Fruit fly (Drosophila melanogaster) Kc167 (cell line): ENCODE measurements around the gene nuf.

Experiments
- Myc ChIP-seq: fragments of >200 bp; optimal IDR thresholded peaks from 2 replicates; lab custom pipeline; 2017; ENCODE audit warnings: missing external identifiers
- Sin3A ChIP-seq: fragments of >200 bp; optimal IDR thresholded peaks from 2 replicates; lab custom pipeline; 2018; ENCODE audit warnings: missing external identifiers
- h ChIP-seq: fragments of >200 bp; optimal IDR thresholded peaks from 3 replicates; lab custom pipeline; 2018; ENCODE audit warnings: missing external identifiers
- insv ChIP-seq: fragments of >200 bp; optimal IDR thresholded peaks from 3 replicates; lab custom pipeline; 2018; ENCODE audit warnings: missing external identifiers
- psq ChIP-seq: fragments of >200 bp; optimal IDR thresholded peaks from 2 replicates; lab custom pipeline; 2017; ENCODE audit warnings: missing external identifiers
- ttk ChIP-seq: sonication (Bioruptor generic); optimal IDR thresholded peaks from 2 replicates; lab custom pipeline; 2017; ENCODE audit warnings: missing external identifiers

nuf gene

dm6 chr3L:14166271-14166670 is 24.4 kb upstream of the nuf start:
- TF ChIP-seq h (no peak), ttk (lab: Kevin White, UChicago) (no peak), Myc (lab: Kevin White, UChicago) (no peak)

dm6 chr3L:14167917-14168316 is 22.8 kb upstream of the nuf start:
- TF ChIP-seq ttk (lab: Kevin White, UChicago): no peak
- TF ChIP-seq insv: no peak
- no peak for TF ChIP-seq Myc (lab: Kevin White, UChicago)
- TF ChIP-seq h: no peak
- no peak for TF ChIP-seq Sin3A (lab: Kevin White, UChicago)
- TF ChIP-seq psq (lab: Kevin White, UChicago): no peak

- no peak for TF ChIP-seq h
- TF ChIP-seq psq (lab: Kevin White, UChicago): no peak
- TF ChIP-seq Sin3A (lab: Kevin White, UChicago): no peak
- no peak for TF ChIP-seq insv
- no peak for TF ChIP-seq ttk (lab: Kevin White, UChicago)
- TF ChIP-seq Myc (lab: Kevin White, UChicago): no peak
These were observed 20.1 kb upstream of the nuf start for dm6 chr3L:14170531-14170930.

- TF ChIP-seq Myc (lab: Kevin White, UChicago): no peak
- no peak for TF ChIP-seq insv
- TF ChIP-seq h: no peak
- TF ChIP-seq psq (lab: Kevin White, UChicago): no peak
- no peak for TF ChIP-seq Sin3A (lab: Kevin White, UChicago)
- no peak for TF ChIP-seq ttk (lab: Kevin White, UChicago)
These were observed 18.3 kb upstream of the nuf start for dm6 chr3L:14172174-14172940.

dm6 chr3L:14173325-14173724 is 17.3 kb upstream of the nuf start:
- no peak for TF ChIP-seq Myc (lab: Kevin White, UChicago)
- no peak for TF ChIP-seq insv
- TF ChIP-seq Sin3A (lab: Kevin White, UChicago): no peak
- no peak for TF ChIP-seq h
- TF ChIP-seq ttk (lab: Kevin White, UChicago): no peak
- TF ChIP-seq psq (lab: Kevin White, UChicago): no peak

- TF ChIP-seq h: no peak
- TF ChIP-seq ttk (lab: Kevin White, UChicago): no peak
- no peak for TF ChIP-seq insv
- TF ChIP-seq psq (lab: Kevin White, UChicago): no peak
- TF ChIP-seq Sin3A (lab: Kevin White, UChicago): no peak
- TF ChIP-seq Myc (lab: Kevin White, UChicago): no peak
These were observed 16.5 kb upstream of the nuf start for dm6 chr3L:14174197-14174596.

dm6 chr3L:14177476-14178179 is 13.0 kb upstream of the nuf start:
- TF ChIP-seq Myc (lab: Kevin White, UChicago): no peak
- no peak for TF ChIP-seq h
- no peak for TF ChIP-seq ttk (lab: Kevin White, UChicago)
- no peak for TF ChIP-seq insv
- TF ChIP-seq psq (lab: Kevin White, UChicago): no peak
- TF ChIP-seq Sin3A (lab: Kevin White, UChicago): no peak

- no peak for TF ChIP-seq insv
- no peak for TF ChIP-seq Myc (lab: Kevin White, UChicago)
- no peak for TF ChIP-seq h
These were observed 12.2 kb upstream of the nuf start, which contains the start of gene D for dm6 chr3L:14178520-14178919. TSS of gene D (minus strand) at chr3L:14178620.

- no peak for TF ChIP-seq ttk (lab: Kevin White, UChicago)
- no peak for TF ChIP-seq psq (lab: Kevin White, UChicago)
- TF ChIP-seq Sin3A (lab: Kevin White, UChicago): no peak
- no peak for TF ChIP-seq h
- TF ChIP-seq insv: no peak
- no peak for TF ChIP-seq Myc (lab: Kevin White, UChicago)
These were observed 5.6 kb upstream of the nuf start for dm6 chr3L:14185049-14185448.

dm6 chr3L:14189431-14189830 is 1.2 kb upstream of the nuf start, which contains the start of gene nan:
TSS of gene nan (minus strand) at chr3L:14189648.
- no peak for TF ChIP-seq h
- TF ChIP-seq ttk (lab: Kevin White, UChicago): no peak

- no peak for TF ChIP-seq h
- no peak for TF ChIP-seq ttk (lab: Kevin White, UChicago)
- TF ChIP-seq psq (lab: Kevin White, UChicago): peak; percentile 4
- TF ChIP-seq Sin3A (lab: Kevin White, UChicago): no peak
These were observed 579 bp upstream of the nuf start for dm6 chr3L:14189957-14190624.

- TF ChIP-seq insv: no peak
- TF ChIP-seq ttk (lab: Kevin White, UChicago): no peak
- TF ChIP-seq h: no peak
- no peak for TF ChIP-seq Sin3A (lab: Kevin White, UChicago)
- TF ChIP-seq Myc (lab: Kevin White, UChicago): no peak
- TF ChIP-seq psq (lab: Kevin White, UChicago): no peak
These were observed 744 bp downstream of the nuf start for dm6 chr3L:14191476-14191752.
